Worm (Caenorhabditis elegans): Measurements from ENCODE around the gene xrn-2.

The xrn-2 gene

ce11 chrII:14178233-14178969 lies 22.8 kb downstream of the xrn-2 start, which contains the start of gene efhd-1:
Gene efhd-1, plus strand, starts transcription at chrII:14178814.
- TF ChIP-seq egl-27 (tag; optimal IDR thresholded peaks at IDR 0.05) (no peak), egl-5 (tag; optimal IDR thresholded peaks at IDR 0.05) (peak; percentile 0)

DNA sequence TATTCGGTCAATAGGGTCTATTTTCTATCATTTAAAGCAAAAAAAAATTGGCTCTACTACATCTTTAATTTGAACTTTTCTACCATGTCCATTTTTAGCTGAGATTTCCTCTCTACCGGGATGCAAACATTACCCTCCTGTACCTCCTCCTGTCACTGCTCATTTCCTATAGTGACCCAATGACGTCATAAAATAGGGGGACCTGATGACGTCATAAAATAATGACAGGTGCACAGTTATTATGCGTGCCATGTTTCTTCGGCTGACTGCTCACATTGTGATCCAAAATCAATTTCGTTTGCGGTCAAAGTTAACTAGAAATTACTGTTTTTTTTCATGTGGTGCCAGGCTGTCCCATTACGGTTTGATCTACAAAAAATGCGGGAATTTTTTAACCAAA lies 31.4 kb downstream of the xrn-2 start:
- TF ChIP-seq nhr-76 (tag; optimal IDR thresholded peaks at IDR 0.05) (no peak), zag-1 (tag; optimal IDR thresholded peaks at IDR 0.05) (no peak), pqm-1 (tag; optimal IDR thresholded peaks at IDR 0.05) (no peak), nhr-43 (tag; optimal IDR thresholded peaks at IDR 0.05; ENCODE audit: poor library complexity, severe bottlenecking) (no peak), ama-1 (optimal IDR thresholded peaks at IDR 0.05) (no peak), nhr-237 (tag; optimal IDR thresholded peaks at IDR 0.05) (no peak), sea-2 (GFP tag; optimal IDR thresholded peaks at IDR 0.05) (no peak), fos-1 (tag; optimal IDR thresholded peaks at IDR 0.05) (no peak), nhr-28 (tag; optimal IDR thresholded peaks at IDR 0.05) (no peak), ztf-11 (tag; optimal IDR thresholded peaks at IDR 0.05) (no peak), mml-1 (tag; optimal IDR thresholded peaks at IDR 0.05) (no peak), jun-1 (tag; optimal IDR thresholded peaks at IDR 0.05) (no peak), nhr-67 (tag; optimal IDR thresholded peaks at IDR 0.05) (no peak), nhr-25 (tag; optimal IDR thresholded peaks at IDR 0.05) (no peak), aly-2 (tag; optimal IDR thresholded peaks at IDR 0.05) (no peak), ceh-16 (tag; optimal IDR thresholded peaks at IDR 0.05) (no peak), nhr-77 (tag; optimal IDR thresholded peaks at IDR 0.05) (no peak), lin-15B (tag; optimal IDR thresholded peaks at IDR 0.05) (no peak), fkh-2 (tag; optimal IDR thresholded peaks at IDR 0.05) (no peak)

DNA sequence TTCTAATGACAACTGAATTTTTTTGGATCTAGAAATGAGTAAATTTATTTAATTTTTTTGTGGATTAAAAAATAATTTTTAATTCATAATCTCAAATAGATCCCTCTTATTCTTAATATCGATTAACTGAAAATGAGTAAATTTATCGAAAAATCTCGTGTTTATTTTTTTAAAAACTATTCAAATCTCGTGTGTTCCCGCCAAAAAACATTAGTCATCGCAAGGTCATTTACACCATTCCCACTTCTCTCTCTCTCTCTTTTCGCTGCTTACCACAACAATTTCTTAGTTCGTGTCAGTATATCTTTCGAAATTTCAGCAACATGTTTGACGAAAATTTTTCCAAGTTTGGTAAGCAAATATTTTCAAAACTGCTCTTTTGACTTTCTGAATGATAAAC lies 31.9 kb downstream of the xrn-2 start:
- TF ChIP-seq nhr-12 (tag; optimal IDR thresholded peaks at IDR 0.05), result no peak
- no peak for TF ChIP-seq ceh-82 (tag; optimal IDR thresholded peaks at IDR 0.05)
- TF ChIP-seq nfya-1 (tag; optimal IDR thresholded peaks at IDR 0.05; ENCODE audit: insufficient read depth), result no peak
- TF ChIP-seq nhr-76 (tag; optimal IDR thresholded peaks at IDR 0.05), result no peak
- no peak for TF ChIP-seq ceh-28 (tag; optimal IDR thresholded peaks at IDR 0.05)
- no peak for TF ChIP-seq ceh-9 (tag; optimal IDR thresholded peaks at IDR 0.05)
- TF ChIP-seq tbx-2 (tag; optimal IDR thresholded peaks at IDR 0.05), result no peak
- no peak for TF ChIP-seq ceh-16 (tag; optimal IDR thresholded peaks at IDR 0.05)
- no peak for TF ChIP-seq sea-2 (GFP tag; optimal IDR thresholded peaks at IDR 0.05)
- TF ChIP-seq egl-5 (tag; optimal IDR thresholded peaks at IDR 0.05), result no peak

ce11 chrII:14195931-14196330 lies 40.4 kb downstream of the xrn-2 start:
- no peak for TF ChIP-seq mml-1 (tag; optimal IDR thresholded peaks at IDR 0.05)
- TF ChIP-seq fkh-2 (tag; optimal IDR thresholded peaks at IDR 0.05), result no peak
- no peak for TF ChIP-seq zag-1 (tag; optimal IDR thresholded peaks at IDR 0.05)
- TF ChIP-seq nhr-237 (tag; optimal IDR thresholded peaks at IDR 0.05), result no peak
- TF ChIP-seq ama-1 (optimal IDR thresholded peaks at IDR 0.05), result no peak
- no peak for TF ChIP-seq mdl-1 (tag; optimal IDR thresholded peaks at IDR 0.05)
- TF ChIP-seq ceh-9 (tag; optimal IDR thresholded peaks at IDR 0.05), result no peak
- no peak for TF ChIP-seq egl-27 (tag; optimal IDR thresholded peaks at IDR 0.05)
- TF ChIP-seq pqm-1 (tag; optimal IDR thresholded peaks at IDR 0.05), result no peak
- no peak for TF ChIP-seq elt-2 (tag; optimal IDR thresholded peaks at IDR 0.05)
- TF ChIP-seq pha-4 (tag; optimal IDR thresholded peaks at IDR 0.05), result no peak
- TF ChIP-seq snpc-4 (tag; optimal IDR thresholded peaks at IDR 0.05), result no peak
- TF ChIP-seq fos-1 (tag; optimal IDR thresholded peaks at IDR 0.05), result no peak
- TF ChIP-seq daf-12 (tag; optimal IDR thresholded peaks at IDR 0.05), result no peak
- TF ChIP-seq jun-1 (tag; optimal IDR thresholded peaks at IDR 0.05), result no peak
- TF ChIP-seq nfya-1 (tag; optimal IDR thresholded peaks at IDR 0.05; ENCODE audit: insufficient read depth), result no peak
- no peak for TF ChIP-seq nhr-23 (tag; optimal IDR thresholded peaks at IDR 0.05)
- TF ChIP-seq ZK546.5 (tag; optimal IDR thresholded peaks at IDR 0.05), result no peak

DNA sequence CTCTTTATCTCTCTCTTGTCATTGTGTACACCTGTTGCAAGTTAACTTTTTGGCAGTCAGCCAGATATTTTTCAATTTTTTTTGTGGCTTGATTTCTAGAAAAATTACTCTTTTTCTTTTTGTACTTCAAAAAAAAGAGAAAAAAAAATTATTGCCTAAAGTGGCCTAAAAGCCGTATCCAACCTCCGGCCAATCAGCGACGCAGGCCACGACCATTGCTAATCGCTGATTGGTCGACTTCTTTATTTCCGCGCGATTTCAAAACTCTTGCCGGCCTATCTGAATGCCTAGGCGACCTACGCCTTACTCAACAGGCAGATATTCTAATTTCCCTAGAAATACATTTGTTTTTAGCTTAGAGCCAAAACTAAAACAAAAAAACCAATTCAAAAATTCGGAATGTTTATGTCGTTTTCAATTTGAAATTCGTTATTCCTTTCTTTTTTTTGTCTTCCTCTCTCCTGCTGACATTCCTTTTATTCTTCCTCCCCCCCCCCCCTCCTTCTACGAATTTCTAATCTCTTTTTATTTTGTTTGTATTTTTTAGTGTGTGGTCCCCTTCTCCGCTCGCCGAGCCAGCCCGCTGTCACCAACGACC lies 42.0 kb downstream of the xrn-2 start, which contains the start of gene ace-4:
TSS of gene ace-4 (plus strand) at position 548 of the 598 bp plus-strand sequence.
- no peak for TF ChIP-seq aly-2 (tag; optimal IDR thresholded peaks at IDR 0.05)
- TF ChIP-seq unc-62 (GFP tag; optimal IDR thresholded peaks at IDR 0.05), result no peak
- peak; percentile 63 for TF ChIP-seq nfya-1 (tag; optimal IDR thresholded peaks at IDR 0.05; ENCODE audit: insufficient read depth)
- TF ChIP-seq R02D3.7 (tag; optimal IDR thresholded peaks at IDR 0.05), result no peak
- TF ChIP-seq ama-1 (optimal IDR thresholded peaks at IDR 0.05), result no peak

Data from whole organism, L3 larva.